Fruit fly (Drosophila melanogaster) whole organism, embryonic: ENCODE data around the gene CG15153.

Experiments used
- Adf1 ChIP-seq: fragments of 200-800 bp; sonication (Bioruptor generic); IDR thresholded peaks from 2 replicates; pipeline ENCODE4 v1.3.6; 2022; ENCODE audit warnings: missing biosample characterization, missing genetic modification characterization
- CG12942 ChIP-seq: fragments of 200-800 bp; sonication (Bioruptor generic); optimal IDR thresholded peaks from 3 replicates; lab custom pipeline; 2016; ENCODE audit warnings: missing biosample characterization, missing genetic modification characterization
- CG13894 ChIP-seq: fragments of 200-800 bp; sonication (Bioruptor generic); optimal IDR thresholded peaks from 3 replicates; lab custom pipeline; 2018; ENCODE audit warnings: missing biosample characterization, mild to moderate bottlenecking, missing genetic modification characterization, moderate library complexity
- CG14965 ChIP-seq: fragments of 200-800 bp; sonication (Bioruptor generic); optimal IDR thresholded peaks from 2 replicates; lab custom pipeline; 2016; ENCODE audit warnings: missing biosample characterization, missing genetic modification characterization, borderline replicate concordance
- CG17612 ChIP-seq: fragments of 200-800 bp; sonication (Bioruptor generic); IDR thresholded peaks from 2 replicates; pipeline ENCODE4 v1.3.6; 2022; ENCODE audit warnings: missing biosample characterization, missing genetic modification characterization
- CG17912 ChIP-seq: fragments of 200-800 bp; sonication (Bioruptor generic); optimal IDR thresholded peaks from 2 replicates; lab custom pipeline; 2018; ENCODE audit warnings: missing biosample characterization, mild to moderate bottlenecking, missing genetic modification characterization
- CG2199 ChIP-seq: fragments of 200-800 bp; sonication (Bioruptor generic); IDR thresholded peaks from 3 replicates; pipeline ENCODE4 v1.3.6; 2022; ENCODE audit warnings: missing biosample characterization, missing genetic modification characterization
- CG6254 ChIP-seq: fragments of 200-800 bp; sonication (Bioruptor generic); optimal IDR thresholded peaks from 3 replicates; lab custom pipeline; 2017; ENCODE audit warnings: mild to moderate bottlenecking, missing biosample characterization, missing genetic modification reagents, missing genetic modification characterization
- CG6765 ChIP-seq: fragments of 200-800 bp; sonication (Bioruptor generic); optimal IDR thresholded peaks from 3 replicates; lab custom pipeline; 2017; ENCODE audit warnings: missing biosample characterization, mild to moderate bottlenecking, missing genetic modification characterization
- CG8281 ChIP-seq: fragments of 200-800 bp; sonication (Bioruptor generic); optimal IDR thresholded peaks from 2 replicates; lab custom pipeline; 2018; ENCODE audit warnings: missing biosample characterization, mild to moderate bottlenecking, missing genetic modification characterization, moderate library complexity
- CG8765 ChIP-seq: fragments of 200-800 bp; sonication (Bioruptor generic); IDR thresholded peaks from 2 replicates; pipeline ENCODE4 v1.3.6; 2022; ENCODE audit warnings: missing biosample characterization, missing genetic modification characterization
- CG9817 ChIP-seq: fragments of 200-800 bp; sonication (Bioruptor generic); optimal IDR thresholded peaks from 2 replicates; lab custom pipeline; 2018; ENCODE audit warnings: missing biosample characterization, mild to moderate bottlenecking, missing genetic modification characterization, moderate library complexity
- Dbx ChIP-seq: fragments of 200-800 bp; sonication (Bioruptor generic); IDR thresholded peaks from 3 replicates; pipeline ENCODE4 v1.3.6; 2022; ENCODE audit warnings: missing biosample characterization, missing genetic modification characterization
- Doc2 ChIP-seq: fragments of 200-800 bp; sonication (Bioruptor generic); IDR thresholded peaks from 2 replicates; pipeline ENCODE4 v1.3.6; 2022; ENCODE audit warnings: missing biosample characterization, missing genetic modification characterization
- HLH3B ChIP-seq: fragments of 200-800 bp; sonication (Bioruptor generic); IDR thresholded peaks from 2 replicates; pipeline ENCODE4 v1.3.6; 2022; ENCODE audit warnings: missing biosample characterization, missing genetic modification characterization
- HLH4C ChIP-seq: fragments of 200-800 bp; sonication (Bioruptor generic); IDR thresholded peaks from 3 replicates; pipeline ENCODE4 v1.3.6; 2022; ENCODE audit warnings: missing biosample characterization, missing genetic modification characterization; ENCODE audit not compliant: partially characterized antibody
- HLH54F ChIP-seq: fragments of 200-800 bp; sonication (Bioruptor generic); optimal IDR thresholded peaks from 3 replicates; lab custom pipeline; 2016; ENCODE audit warnings: missing biosample characterization, missing genetic modification characterization
- MESR4 ChIP-seq: fragments of 200-800 bp; sonication (Bioruptor generic); optimal IDR thresholded peaks from 2 replicates; lab custom pipeline; 2018; ENCODE audit warnings: missing biosample characterization, mild to moderate bottlenecking, missing genetic modification characterization, moderate library complexity
- Mad ChIP-seq: fragments of 200-800 bp; sonication (Bioruptor generic); optimal IDR thresholded peaks from 2 replicates; lab custom pipeline; 2016; ENCODE audit warnings: missing biosample characterization, missing genetic modification characterization
- NFAT ChIP-seq: fragments of 200-800 bp; sonication (Bioruptor generic); IDR thresholded peaks from 2 replicates; pipeline ENCODE4 v1.3.6; 2022; ENCODE audit warnings: missing biosample characterization, missing genetic modification characterization
- Nf-YB ChIP-seq: fragments of 200-800 bp; sonication (Bioruptor generic); optimal IDR thresholded peaks from 3 replicates; lab custom pipeline; 2019; ENCODE audit warnings: missing biosample characterization, mild to moderate bottlenecking, missing genetic modification characterization, moderate library complexity
- Opbp ChIP-seq: fragments of 200-800 bp; sonication (Bioruptor generic); IDR thresholded peaks from 3 replicates; pipeline ENCODE4 v1.3.6; 2022; ENCODE audit warnings: missing biosample characterization, missing genetic modification characterization; ENCODE audit not compliant: partially characterized antibody
- PHDP ChIP-seq: fragments of 200-800 bp; sonication (Bioruptor generic); optimal IDR thresholded peaks from 3 replicates; lab custom pipeline; 2018; ENCODE audit warnings: missing biosample characterization, mild to moderate bottlenecking, missing genetic modification characterization, moderate library complexity
- Scr ChIP-seq: fragments of 200-800 bp; sonication (Bioruptor generic); IDR thresholded peaks from 2 replicates; pipeline ENCODE4 v1.3.6; 2022; ENCODE audit warnings: missing biosample characterization, missing genetic modification characterization; ENCODE audit not compliant: partially characterized antibody
- Spps ChIP-seq: fragments of 200-800 bp; sonication (Bioruptor generic); optimal IDR thresholded peaks from 2 replicates; lab custom pipeline; 2018; ENCODE audit warnings: missing biosample characterization, mild to moderate bottlenecking, missing genetic modification characterization
- TFAM ChIP-seq: fragments of 200-800 bp; sonication (Bioruptor generic); optimal IDR thresholded peaks from 2 replicates; lab custom pipeline; 2017; ENCODE audit warnings: missing biosample characterization, missing genetic modification characterization, inconsistent platforms
- Xrp1 ChIP-seq: fragments of 200-800 bp; sonication (Bioruptor generic); IDR thresholded peaks from 2 replicates; pipeline ENCODE4 v1.3.6; 2022; ENCODE audit warnings: missing biosample characterization, missing genetic modification characterization
- ab ChIP-seq: fragments of 200-800 bp; sonication (Bioruptor generic); optimal IDR thresholded peaks from 2 replicates; lab custom pipeline; 2016; ENCODE audit warnings: missing biosample characterization, missing genetic modification characterization
- ase ChIP-seq: fragments of 200-800 bp; sonication (Bioruptor generic); IDR thresholded peaks from 3 replicates; pipeline ENCODE4 v1.3.6; 2022; ENCODE audit warnings: missing biosample characterization, missing genetic modification characterization
- bsh ChIP-seq, 2 experiments: fragments of 200-800 bp; sonication (Bioruptor generic); optimal IDR thresholded peaks; 2 replicates each; lab custom pipeline; 2017 to 2018; ENCODE audit warnings: mild to moderate bottlenecking in 2 of 2, missing biosample characterization in 2 of 2, missing genetic modification characterization in 2 of 2, moderate library complexity in 1 of 2
- btn ChIP-seq: fragments of 200-800 bp; sonication (Bioruptor generic); optimal IDR thresholded peaks from 2 replicates; lab custom pipeline; 2016; ENCODE audit warnings: missing biosample characterization, missing genetic modification characterization
- caup ChIP-seq: fragments of 200-800 bp; sonication (Bioruptor generic); optimal IDR thresholded peaks from 3 replicates; lab custom pipeline; 2017; ENCODE audit warnings: missing biosample characterization, mild to moderate bottlenecking, missing genetic modification characterization, moderate library complexity; ENCODE audit not compliant: severe bottlenecking
- cg ChIP-seq: fragments of 200-800 bp; sonication (Bioruptor generic); optimal IDR thresholded peaks from 3 replicates; lab custom pipeline; 2019; ENCODE audit warnings: missing biosample characterization, mild to moderate bottlenecking, missing genetic modification characterization, moderate library complexity
- crol ChIP-seq: fragments of 200-800 bp; sonication (Bioruptor generic); IDR thresholded peaks from 2 replicates; pipeline ENCODE4 v1.3.6; 2022; ENCODE audit warnings: missing biosample characterization, missing genetic modification characterization
- disco-r ChIP-seq: fragments of 200-800 bp; sonication (Bioruptor generic); optimal IDR thresholded peaks from 2 replicates; lab custom pipeline; 2016; ENCODE audit warnings: missing biosample characterization, missing genetic modification characterization
- dysf ChIP-seq: fragments of 200-800 bp; sonication (Bioruptor generic); IDR thresholded peaks from 3 replicates; pipeline ENCODE4 v1.3.6; 2022; ENCODE audit warnings: missing biosample characterization, missing genetic modification characterization
- ems ChIP-seq: fragments of 200-800 bp; sonication (Bioruptor generic); optimal IDR thresholded peaks from 3 replicates; lab custom pipeline; 2016; ENCODE audit warnings: missing biosample characterization, missing genetic modification characterization
- exex ChIP-seq: fragments of 200-800 bp; sonication (Bioruptor generic); optimal IDR thresholded peaks from 4 replicates; lab custom pipeline; 2018; ENCODE audit warnings: missing biosample characterization, mild to moderate bottlenecking, missing genetic modification characterization, moderate library complexity
- eyg ChIP-seq: fragments of 200-800 bp; sonication (Bioruptor generic); optimal IDR thresholded peaks from 3 replicates; lab custom pipeline; 2016; ENCODE audit warnings: missing biosample characterization, missing genetic modification characterization
- gcm2 ChIP-seq: fragments of 200-800 bp; sonication (Bioruptor generic); optimal IDR thresholded peaks from 2 replicates; lab custom pipeline; 2016; ENCODE audit warnings: missing biosample characterization, missing genetic modification characterization
- her ChIP-seq: fragments of 200-800 bp; sonication (Bioruptor generic); optimal IDR thresholded peaks from 2 replicates; lab custom pipeline; 2016; ENCODE audit warnings: missing biosample characterization, missing genetic modification characterization
- prd ChIP-seq, 3 experiments: fragments of >200 bp in 2 of 3; fragments of 200-800 bp in 1 of 3; sonication (Bioruptor generic) in 1 of 3; optimal IDR thresholded peaks in 2 of 3; IDR thresholded peaks in 1 of 3; 2 replicates in 2 of 3; 3 replicates in 1 of 3; pipeline versions ENCODE4 v1.3.6 to Lab custom; 2017 to 2022; ENCODE audit warnings: missing biosample characterization in 1 of 3, missing genetic modification characterization in 1 of 3
- row ChIP-seq: fragments of 200-800 bp; sonication (Bioruptor generic); IDR thresholded peaks from 3 replicates; pipeline ENCODE4 v1.3.6; 2022; ENCODE audit warnings: missing biosample characterization, missing genetic modification characterization
- run ChIP-seq: fragments of 200-800 bp; sonication (Bioruptor generic); optimal IDR thresholded peaks from 3 replicates; lab custom pipeline; 2018; ENCODE audit warnings: missing biosample characterization, mild to moderate bottlenecking, missing genetic modification characterization
- sd ChIP-seq: fragments of 200-800 bp; sonication (Bioruptor generic); optimal IDR thresholded peaks from 3 replicates; lab custom pipeline; 2018; ENCODE audit warnings: missing biosample characterization, mild to moderate bottlenecking, missing genetic modification characterization, moderate library complexity
- sens-2 ChIP-seq: fragments of 200-800 bp; sonication (Bioruptor generic); IDR thresholded peaks from 2 replicates; pipeline ENCODE4 v1.3.6; 2022; ENCODE audit warnings: missing biosample characterization, missing genetic modification characterization
- sob ChIP-seq: fragments of 200-800 bp; sonication (Bioruptor generic); IDR thresholded peaks from 2 replicates; pipeline ENCODE4 v1.3.6; 2022; ENCODE audit warnings: missing biosample characterization, missing genetic modification characterization
- toy ChIP-seq: fragments of 200-800 bp; sonication (Bioruptor generic); IDR thresholded peaks from 2 replicates; pipeline ENCODE4 v1.3.6; 2022; ENCODE audit warnings: missing biosample characterization, missing genetic modification characterization
- wdn ChIP-seq: fragments of 200-800 bp; sonication (Bioruptor generic); IDR thresholded peaks from 2 replicates; pipeline ENCODE4 v1.3.6; 2022; ENCODE audit warnings: missing biosample characterization, missing genetic modification characterization
- zfh2 ChIP-seq: fragments of 200-800 bp; sonication (Bioruptor generic); optimal IDR thresholded peaks from 2 replicates; lab custom pipeline; 2016; ENCODE audit warnings: missing biosample characterization, missing genetic modification characterization

Gene CG15153

DNA sequence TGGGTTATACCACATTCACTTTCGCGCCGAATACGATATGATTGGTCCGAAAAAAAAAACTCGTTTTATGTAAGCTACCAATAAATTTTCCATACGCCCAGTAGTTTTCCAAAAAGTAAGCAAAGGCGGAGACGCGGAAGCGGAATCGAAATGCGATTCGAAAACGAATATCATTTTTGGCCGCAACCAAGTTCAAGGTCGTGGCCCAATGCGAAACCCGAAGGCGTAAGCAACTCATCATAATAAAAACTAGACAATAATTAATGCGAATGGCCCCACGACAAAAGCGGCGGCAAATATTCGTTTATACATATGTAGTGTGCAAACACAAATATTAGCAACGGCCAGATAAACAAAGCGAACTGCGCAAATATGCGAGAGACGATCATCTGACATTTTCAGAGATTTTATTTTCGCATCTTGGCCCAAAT is 44.4 kb upstream of the CG15153 start (continued):
- TF ChIP-seq gcm2 (GFP tag; lab: Kevin White, UChicago) (no peak), Xrp1 (GFP tag; lab: Robert Waterston, UW) (peak; percentile 25; the same call in 1 of the 2 replicates), HLH54F (GFP tag; lab: Kevin White, UChicago) (peak; percentile 31), CG14965 (GFP tag; lab: Kevin White, UChicago) (no peak), her (peak; percentile 4), Adf1 (GFP tag; lab: Robert Waterston, UW) (peak; percentile 38; the same call in 1 of the 2 replicates), crol (no peak), Opbp (no peak), CG13894 (tag; lab: Kevin White, UChicago) (peak; percentile 26), HLH3B (GFP tag; lab: Robert Waterston, UW) (no peak), Mad (GFP tag; lab: Kevin White, UChicago) (peak; percentile 13), Dbx (GFP tag; lab: Robert Waterston, UW) (0 out of 3 replicates have a peak, but pooled peaks have one; percentile 52), sens-2 (GFP tag; lab: Robert Waterston, UW) (no peak), PHDP (tag; lab: Kevin White, UChicago) (peak; percentile 38), bsh (GFP tag; optimal IDR thresholded peaks at IDR 0.05; lab: Kevin White, UChicago) (no peak), caup (GFP tag; lab: Kevin White, UChicago) (peak; percentile 82), dysf (GFP tag; lab: Robert Waterston, UW) (peak; percentile 37; the same call in 1 of the 3 replicates), sd (tag; lab: Kevin White, UChicago) (peak; percentile 78), CG12942 (GFP tag; lab: Kevin White, UChicago) (no peak), zfh2 (peak; percentile 32), Spps (tag; lab: Kevin White, UChicago) (no peak), Scr (GFP tag; lab: Robert Waterston, UW) (no peak), Nf-YB (no peak), prd (optimal IDR thresholded peaks at IDR 0.05; lab: Kevin White, UChicago) (no peak), prd (GFP tag; IDR thresholded peaks at IDR 0.05; lab: Robert Waterston, UW) (no peak), btn (GFP tag; lab: Kevin White, UChicago) (no peak), CG9817 (peak; percentile 28), wdn (GFP tag; lab: Robert Waterston, UW) (peak; percentile 30; the same call in 1 of the 2 replicates), cg (GFP tag; lab: Kevin White, UChicago) (no peak), disco-r (peak; percentile 42), CG6254 (no peak), CG17612 (GFP tag; lab: Robert Waterston, UW) (0 out of 2 replicates have a peak, but pooled peaks have one; percentile 22), CG6765 (GFP tag; lab: Kevin White, UChicago) (peak; percentile 50), NFAT (GFP tag; lab: Robert Waterston, UW) (peak; percentile 80; the same call in 1 of the 2 replicates), ab (no peak), ems (GFP tag; lab: Kevin White, UChicago) (no peak), MESR4 (GFP tag; lab: Kevin White, UChicago) (no peak), ase (GFP tag; lab: Robert Waterston, UW) (no peak), row (GFP tag; lab: Robert Waterston, UW) (no peak), CG17912 (GFP tag; lab: Kevin White, UChicago) (no peak), CG2199 (GFP tag; lab: Robert Waterston, UW) (no peak), toy (GFP tag; lab: Robert Waterston, UW) (no peak; the same call in 1 of the 2 replicates), eyg (GFP tag; lab: Kevin White, UChicago) (no peak), HLH4C (GFP tag; lab: Robert Waterston, UW) (no peak), exex (tag; lab: Kevin White, UChicago) (no peak), TFAM (GFP tag; lab: Kevin White, UChicago) (no peak), sob (GFP tag; lab: Robert Waterston, UW) (peak; percentile 50; the same call in 1 of the 2 replicates), Doc2 (GFP tag; lab: Robert Waterston, UW) (no peak), run (tag; lab: Kevin White, UChicago) (no peak), CG8765 (GFP tag; lab: Robert Waterston, UW) (no peak), CG8281 (no peak)
